Fruit fly (Drosophila melanogaster) whole organism, embryonic: ENCODE data around the gene CG32647.

ENCODE experiments used
- Blimp-1 ChIP-seq: fragments of 200-800 bp; sonication (Bioruptor generic); optimal IDR thresholded peaks from 3 replicates; lab custom pipeline; 2018; ENCODE audit warnings: missing biosample characterization, missing genetic modification characterization, mild to moderate bottlenecking, moderate library complexity, missing genetic modification reagents
- CG10267 ChIP-seq: fragments of 200-800 bp; sonication (Bioruptor generic); optimal IDR thresholded peaks from 2 replicates; lab custom pipeline; 2018; ENCODE audit warnings: missing biosample characterization, mild to moderate bottlenecking, missing genetic modification characterization, moderate library complexity
- CG11085 ChIP-seq: fragments of 200-800 bp; sonication (Bioruptor generic); IDR thresholded peaks from 2 replicates; pipeline ENCODE4 v1.3.6; 2022; ENCODE audit warnings: missing biosample characterization, missing genetic modification characterization
- CG1233 ChIP-seq: fragments of 200-800 bp; sonication (Bioruptor generic); optimal IDR thresholded peaks from 4 replicates; lab custom pipeline; 2018; ENCODE audit warnings: missing biosample characterization, mild to moderate bottlenecking, missing genetic modification characterization
- CG12942 ChIP-seq: fragments of 200-800 bp; sonication (Bioruptor generic); optimal IDR thresholded peaks from 3 replicates; lab custom pipeline; 2016; ENCODE audit warnings: missing biosample characterization, missing genetic modification characterization
- CG14050 ChIP-seq: fragments of 200-800 bp; sonication (Bioruptor generic); IDR thresholded peaks from 3 replicates; pipeline ENCODE4 v1.3.6; 2022; ENCODE audit warnings: missing biosample characterization, missing genetic modification characterization
- CG16815 ChIP-seq: fragments of 200-800 bp; sonication (Bioruptor generic); optimal IDR thresholded peaks from 3 replicates; lab custom pipeline; 2017; ENCODE audit warnings: missing biosample characterization, mild to moderate bottlenecking, missing genetic modification characterization
- CG18011 ChIP-seq: fragments of 200-800 bp; sonication (Bioruptor generic); optimal IDR thresholded peaks from 2 replicates; lab custom pipeline; 2017; ENCODE audit warnings: missing biosample characterization, missing genetic modification characterization, mild to moderate bottlenecking, moderate library complexity, missing genotype
- CG2875 ChIP-seq: fragments of 200-800 bp; sonication (Bioruptor generic); optimal IDR thresholded peaks from 2 replicates; lab custom pipeline; 2017; ENCODE audit warnings: missing biosample characterization, mild to moderate bottlenecking, missing genetic modification characterization, missing genetic modification reagents
- CG3065 ChIP-seq: fragments of 200-800 bp; sonication (Bioruptor generic); optimal IDR thresholded peaks from 2 replicates; lab custom pipeline; 2016; ENCODE audit warnings: missing biosample characterization, missing genetic modification characterization
- CG31224 ChIP-seq: fragments of 200-800 bp; sonication (Bioruptor generic); IDR thresholded peaks from 2 replicates; pipeline ENCODE4 v1.3.6; 2022; ENCODE audit warnings: missing biosample characterization, missing genetic modification characterization
- CG31441 ChIP-seq: fragments of 200-800 bp; sonication (Bioruptor generic); IDR thresholded peaks from 2 replicates; pipeline ENCODE4 v1.3.6; 2022; ENCODE audit warnings: missing biosample characterization, missing genetic modification characterization
- CG3163 ChIP-seq: fragments of 200-800 bp; sonication (Bioruptor generic); optimal IDR thresholded peaks from 3 replicates; lab custom pipeline; 2016; ENCODE audit warnings: missing biosample characterization, missing genetic modification characterization
- CG6683 ChIP-seq: fragments of 200-800 bp; sonication (Bioruptor generic); optimal IDR thresholded peaks from 2 replicates; lab custom pipeline; 2017; ENCODE audit warnings: missing biosample characterization, mild to moderate bottlenecking, missing genetic modification characterization, missing genetic modification reagents
- CG6854 ChIP-seq: fragments of 200-800 bp; sonication (Bioruptor generic); optimal IDR thresholded peaks from 3 replicates; lab custom pipeline; 2017; ENCODE audit warnings: missing biosample characterization, mild to moderate bottlenecking, missing genetic modification characterization
- CG7987 ChIP-seq: fragments of 200-800 bp; sonication (Bioruptor generic); optimal IDR thresholded peaks from 2 replicates; lab custom pipeline; 2018; ENCODE audit warnings: missing biosample characterization, mild to moderate bottlenecking, missing genetic modification characterization, moderate library complexity
- CG9797 ChIP-seq: fragments of 200-800 bp; sonication (Bioruptor generic); optimal IDR thresholded peaks from 3 replicates; lab custom pipeline; 2018; ENCODE audit warnings: missing biosample characterization, mild to moderate bottlenecking, missing genetic modification characterization
- D19B ChIP-seq: fragments of 200-800 bp; sonication (Bioruptor generic); optimal IDR thresholded peaks from 2 replicates; lab custom pipeline; 2017; ENCODE audit warnings: missing biosample characterization, mild to moderate bottlenecking, missing genetic modification characterization
- Drgx ChIP-seq: fragments of 200-800 bp; sonication (Bioruptor generic); IDR thresholded peaks from 2 replicates; pipeline ENCODE4 v1.3.6; 2022; ENCODE audit warnings: missing biosample characterization, missing genetic modification characterization
- E2f2 ChIP-seq: fragments of 200-800 bp; sonication (Bioruptor generic); IDR thresholded peaks from 2 replicates; pipeline ENCODE4 v1.3.6; 2022; ENCODE audit warnings: missing biosample characterization, missing genetic modification characterization
- ERR ChIP-seq: fragments of 200-800 bp; sonication (Bioruptor generic); optimal IDR thresholded peaks from 2 replicates; lab custom pipeline; 2016; ENCODE audit warnings: missing biosample characterization, missing genetic modification characterization
- Eip74EF ChIP-seq, 2 experiments: fragments of 200-800 bp in 1 of 2; fragments of >200 bp in 1 of 2; sonication (Bioruptor generic) in 1 of 2; optimal IDR thresholded peaks; 2 replicates each; lab custom pipeline; 2017 to 2019; ENCODE audit warnings: missing biosample characterization in 2 of 2, missing genetic modification characterization in 2 of 2, mild to moderate bottlenecking in 1 of 2, moderate library complexity in 1 of 2
- Elba2 ChIP-seq: fragments of 200-800 bp; sonication (Bioruptor generic); optimal IDR thresholded peaks from 3 replicates; lab custom pipeline; 2016; ENCODE audit warnings: missing biosample characterization, missing genetic modification characterization
- Hr3 ChIP-seq: fragments of 200-800 bp; sonication (Bioruptor generic); optimal IDR thresholded peaks from 3 replicates; lab custom pipeline; 2016; ENCODE audit warnings: missing biosample characterization, missing genetic modification characterization
- Hsf ChIP-seq: fragments of 200-800 bp; sonication (Bioruptor generic); optimal IDR thresholded peaks from 3 replicates; lab custom pipeline; 2016; ENCODE audit warnings: missing biosample characterization, missing genetic modification characterization
- Jarid2 ChIP-seq: fragments of 200-800 bp; sonication (Bioruptor generic); optimal IDR thresholded peaks from 3 replicates; lab custom pipeline; 2017; ENCODE audit warnings: mild to moderate bottlenecking, missing biosample characterization, missing genetic modification reagents, missing genetic modification characterization
- Lim3 ChIP-seq: fragments of 200-800 bp; sonication (Bioruptor generic); IDR thresholded peaks from 2 replicates; pipeline ENCODE4 v1.3.6; 2022; ENCODE audit warnings: missing biosample characterization, missing genetic modification characterization
- Opbp ChIP-seq: fragments of 200-800 bp; sonication (Bioruptor generic); IDR thresholded peaks from 3 replicates; pipeline ENCODE4 v1.3.6; 2022; ENCODE audit warnings: missing biosample characterization, missing genetic modification characterization; ENCODE audit not compliant: partially characterized antibody
- PHDP ChIP-seq: fragments of 200-800 bp; sonication (Bioruptor generic); optimal IDR thresholded peaks from 3 replicates; lab custom pipeline; 2018; ENCODE audit warnings: missing biosample characterization, mild to moderate bottlenecking, missing genetic modification characterization, moderate library complexity
- Ptx1 ChIP-seq: fragments of 200-800 bp; sonication (Bioruptor generic); IDR thresholded peaks from 2 replicates; pipeline ENCODE4 v1.3.6; 2022; ENCODE audit warnings: missing biosample characterization, missing genetic modification characterization
- Rfx ChIP-seq: fragments of 200-800 bp; sonication (Bioruptor generic); IDR thresholded peaks from 2 replicates; pipeline ENCODE4 v1.3.6; 2022; ENCODE audit warnings: missing biosample characterization, missing genetic modification characterization
- amos ChIP-seq: fragments of 200-800 bp; sonication (Bioruptor generic); IDR thresholded peaks from 2 replicates; pipeline ENCODE4 v1.3.6; 2022; ENCODE audit warnings: missing biosample characterization, missing genetic modification characterization; ENCODE audit not compliant: partially characterized antibody
- bbx ChIP-seq: fragments of 200-800 bp; sonication (Bioruptor generic); IDR thresholded peaks from 2 replicates; pipeline ENCODE4 v1.3.6; 2022; ENCODE audit warnings: missing biosample characterization, missing genetic modification characterization; ENCODE audit not compliant: partially characterized antibody
- btn ChIP-seq: fragments of 200-800 bp; sonication (Bioruptor generic); optimal IDR thresholded peaks from 2 replicates; lab custom pipeline; 2016; ENCODE audit warnings: missing biosample characterization, missing genetic modification characterization
- crol ChIP-seq: fragments of 200-800 bp; sonication (Bioruptor generic); IDR thresholded peaks from 2 replicates; pipeline ENCODE4 v1.3.6; 2022; ENCODE audit warnings: missing biosample characterization, missing genetic modification characterization
- dmrt11E ChIP-seq: fragments of 200-800 bp; sonication (Bioruptor generic); optimal IDR thresholded peaks from 3 replicates; lab custom pipeline; 2018; ENCODE audit warnings: missing biosample characterization, mild to moderate bottlenecking, missing genetic modification characterization, moderate library complexity
- ems ChIP-seq: fragments of 200-800 bp; sonication (Bioruptor generic); optimal IDR thresholded peaks from 3 replicates; lab custom pipeline; 2016; ENCODE audit warnings: missing biosample characterization, missing genetic modification characterization
- fd102C ChIP-seq: fragments of 200-800 bp; sonication (Bioruptor generic); optimal IDR thresholded peaks from 2 replicates; lab custom pipeline; 2018; ENCODE audit warnings: missing biosample characterization, mild to moderate bottlenecking, missing genetic modification characterization, moderate library complexity
- gcm ChIP-seq: fragments of 200-800 bp; sonication (Bioruptor generic); optimal IDR thresholded peaks from 2 replicates; lab custom pipeline; 2019; ENCODE audit warnings: missing biosample characterization, mild to moderate bottlenecking, missing genetic modification characterization, moderate library complexity
- gro ChIP-seq: fragments of 200-800 bp; sonication (Bioruptor generic); optimal IDR thresholded peaks from 2 replicates; lab custom pipeline; 2016; ENCODE audit warnings: missing biosample characterization, missing genetic modification characterization
- hkb ChIP-seq, 2 experiments: fragments of 200-800 bp in 1 of 2; fragments of >200 bp in 1 of 2; sonication (Bioruptor generic) in 1 of 2; IDR thresholded peaks in 1 of 2; optimal IDR thresholded peaks in 1 of 2; 2 replicates each; pipeline versions ENCODE4 v1.3.6 to Lab custom; 2017 to 2022; ENCODE audit warnings: missing biosample characterization in 1 of 2, missing genetic modification characterization in 1 of 2
- jing ChIP-seq: fragments of 200-800 bp; sonication (Bioruptor generic); optimal IDR thresholded peaks from 2 replicates; lab custom pipeline; 2018; ENCODE audit warnings: missing biosample characterization, mild to moderate bottlenecking, missing genetic modification characterization
- lola ChIP-seq, 3 experiments: fragments of >200 bp in 2 of 3; fragments of 200-800 bp in 1 of 3; sonication (Bioruptor generic) in 1 of 3; optimal IDR thresholded peaks; 2 replicates each; lab custom pipeline; 2017 to 2019; ENCODE audit warnings: missing biosample characterization in 3 of 3, missing genetic modification characterization in 3 of 3, mild to moderate bottlenecking in 1 of 3, moderate library complexity in 1 of 3
- maf-S ChIP-seq: fragments of 200-800 bp; sonication (Bioruptor generic); optimal IDR thresholded peaks from 2 replicates; lab custom pipeline; 2016; ENCODE audit warnings: missing biosample characterization, missing genetic modification characterization
- p53 ChIP-seq: fragments of 200-800 bp; sonication (Bioruptor generic); optimal IDR thresholded peaks from 2 replicates; lab custom pipeline; 2016; ENCODE audit warnings: missing biosample characterization, missing genetic modification characterization
- repo ChIP-seq: fragments of 200-800 bp; sonication (Bioruptor generic); optimal IDR thresholded peaks from 2 replicates; lab custom pipeline; 2016; ENCODE audit warnings: missing biosample characterization, missing genetic modification characterization
- stc ChIP-seq: fragments of 200-800 bp; sonication (Bioruptor generic); IDR thresholded peaks from 2 replicates; pipeline ENCODE4 v1.3.6; 2022; ENCODE audit warnings: missing biosample characterization, missing genetic modification characterization
- toy ChIP-seq: fragments of 200-800 bp; sonication (Bioruptor generic); IDR thresholded peaks from 2 replicates; pipeline ENCODE4 v1.3.6; 2022; ENCODE audit warnings: missing biosample characterization, missing genetic modification characterization
- zen ChIP-seq: fragments of 200-800 bp; sonication (Bioruptor generic); optimal IDR thresholded peaks from 3 replicates; lab custom pipeline; 2018; ENCODE audit warnings: missing biosample characterization, mild to moderate bottlenecking, missing genetic modification characterization, moderate library complexity

Gene CG32647

dm6 chrX:12737057-12737734, 47.6 kb downstream of the CG32647 start (continued):
- no peak for TF ChIP-seq Blimp-1 (GFP tag; lab: Kevin White, UChicago)
- TF ChIP-seq CG11085, result no peak
- peak; percentile 36 for TF ChIP-seq dmrt11E (tag; lab: Kevin White, UChicago)
- TF ChIP-seq CG6854 (GFP tag; lab: Kevin White, UChicago), result no peak
- TF ChIP-seq Lim3 (GFP tag; lab: Robert Waterston, UW), result no peak
- peak; percentile 6; the same call in 1 of the 2 replicates for TF ChIP-seq E2f2 (GFP tag; lab: Robert Waterston, UW)
- no peak for TF ChIP-seq amos (GFP tag; lab: Robert Waterston, UW)
- no peak for TF ChIP-seq maf-S (GFP tag; lab: Kevin White, UChicago)
- no peak for TF ChIP-seq Eip74EF (GFP tag; optimal IDR thresholded peaks at IDR 0.05; lab: Kevin White, UChicago)
- no peak for TF ChIP-seq gcm (GFP tag; lab: Kevin White, UChicago)
- no peak for TF ChIP-seq Hsf (GFP tag; lab: Kevin White, UChicago)
- TF ChIP-seq hkb (optimal IDR thresholded peaks at IDR 0.05; lab: Kevin White, UChicago), result no peak
- TF ChIP-seq hkb (GFP tag; IDR thresholded peaks at IDR 0.05; lab: Robert Waterston, UW), result peak; percentile 30; the same call in 1 of the 2 replicates
- TF ChIP-seq D19B (GFP tag; lab: Kevin White, UChicago), result no peak
- TF ChIP-seq crol (GFP tag; lab: Robert Waterston, UW), result peak; percentile 97
- no peak for TF ChIP-seq CG1233 (GFP tag; lab: Kevin White, UChicago)
- TF ChIP-seq jing, result no peak
- no peak for TF ChIP-seq zen
- no peak for TF ChIP-seq CG7987
- no peak for TF ChIP-seq CG2875 (GFP tag; lab: Kevin White, UChicago)
- no peak for TF ChIP-seq CG10267 (tag; lab: Kevin White, UChicago)
- no peak for TF ChIP-seq Hr3
- TF ChIP-seq toy (GFP tag; lab: Robert Waterston, UW), result no peak
- no peak for TF ChIP-seq CG14050 (GFP tag; lab: Robert Waterston, UW)
- no peak for TF ChIP-seq ems (GFP tag; lab: Kevin White, UChicago)
- TF ChIP-seq stc (GFP tag; lab: Robert Waterston, UW), result no peak
- TF ChIP-seq p53 (GFP tag; lab: Kevin White, UChicago), result peak; percentile 86
- TF ChIP-seq Elba2, result no peak
- TF ChIP-seq PHDP (tag; lab: Kevin White, UChicago), result no peak
- no peak for TF ChIP-seq Opbp
- TF ChIP-seq CG31224, result no peak
- no peak for TF ChIP-seq CG31441 (GFP tag; lab: Robert Waterston, UW)
- peak; percentile 38 for TF ChIP-seq CG3163 (GFP tag; lab: Kevin White, UChicago)
- no peak for TF ChIP-seq CG9797 (GFP tag; lab: Kevin White, UChicago)
- no peak for TF ChIP-seq CG6683 (GFP tag; lab: Kevin White, UChicago)
- no peak for TF ChIP-seq Ptx1 (GFP tag; lab: Robert Waterston, UW)
- TF ChIP-seq fd102C (GFP tag; lab: Kevin White, UChicago), result no peak
- no peak for TF ChIP-seq Rfx (GFP tag; lab: Robert Waterston, UW)
- no peak for TF ChIP-seq CG3065 (GFP tag; lab: Kevin White, UChicago)
- no peak for TF ChIP-seq CG18011 (GFP tag; lab: Kevin White, UChicago)
- no peak for TF ChIP-seq Jarid2
- no peak for TF ChIP-seq CG12942
- no peak for TF ChIP-seq btn (GFP tag; lab: Kevin White, UChicago)
- no peak for TF ChIP-seq repo (GFP tag; lab: Kevin White, UChicago)
- no peak for TF ChIP-seq lola (GFP tag; optimal IDR thresholded peaks at IDR 0.05; lab: Kevin White, UChicago)
- TF ChIP-seq CG16815 (GFP tag; lab: Kevin White, UChicago), result no peak
- TF ChIP-seq ERR (GFP tag; lab: Kevin White, UChicago), result no peak
- peak; percentile 91 for TF ChIP-seq Drgx (GFP tag; lab: Robert Waterston, UW)
- TF ChIP-seq bbx (GFP tag; lab: Robert Waterston, UW), result no peak
- no peak for TF ChIP-seq gro
